Fruit fly (Drosophila melanogaster): Measurements from ENCODE around the gene Aladin.

Aladin gene

DNA sequence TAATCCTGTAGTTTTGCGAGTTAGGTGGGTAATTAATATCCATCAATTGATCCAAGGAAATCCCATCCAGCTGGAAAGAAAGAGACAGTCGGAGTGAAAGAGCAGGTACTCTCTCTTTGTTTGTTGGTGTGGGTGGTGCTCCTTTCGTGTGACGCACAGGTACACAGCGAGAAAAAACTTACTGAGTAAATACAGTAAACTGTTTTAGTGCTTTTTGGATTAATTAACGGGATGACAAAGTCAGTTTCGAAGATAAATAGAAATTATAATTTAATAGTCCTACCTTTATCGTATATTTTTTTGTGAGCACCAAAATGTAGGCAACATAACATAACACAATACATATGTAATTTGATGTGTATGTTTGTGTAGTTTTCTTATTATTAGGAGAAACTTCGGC is 25.2 kb upstream of the Aladin start (continued):
- TF ChIP-seq Ssrp (tag; optimal IDR thresholded peaks at IDR 0.05), result no peak
- no peak for TF ChIP-seq klu (GFP tag; IDR thresholded peaks at IDR 0.05)
- no peak for TF ChIP-seq Dref (GFP tag; IDR thresholded peaks at IDR 0.05)
- TF ChIP-seq CG33557 (GFP tag; optimal IDR thresholded peaks at IDR 0.05), result no peak
- no peak for TF ChIP-seq CkIIα-i1 (GFP tag; IDR thresholded peaks at IDR 0.05)
- peak; percentile 7 for TF ChIP-seq CG14710 (tag; optimal IDR thresholded peaks at IDR 0.05)
- TF ChIP-seq NfI (GFP tag; optimal IDR thresholded peaks at IDR 0.05), result no peak
- TF ChIP-seq vvl (GFP tag; IDR thresholded peaks at IDR 0.05), result peak; percentile 29; the same call in 1 of the 2 replicates
- peak; percentile 7 for TF ChIP-seq CG2116 (GFP tag; optimal IDR thresholded peaks at IDR 0.05)
- no peak for TF ChIP-seq Hmx (GFP tag; optimal IDR thresholded peaks at IDR 0.05)
- TF ChIP-seq cas (GFP tag; IDR thresholded peaks at IDR 0.05), result no peak
- peak; percentile 24 for TF ChIP-seq CG7839 (tag; optimal IDR thresholded peaks at IDR 0.05)
- peak in 1 of 3 experiments; percentile 39 for TF ChIP-seq lola (GFP tag; optimal IDR thresholded peaks at IDR 0.05)
- no peak for TF ChIP-seq ATbp (GFP tag; optimal IDR thresholded peaks at IDR 0.05)
- TF ChIP-seq Mad (GFP tag; optimal IDR thresholded peaks at IDR 0.05), result no peak
- no peak for TF ChIP-seq fd3F (GFP tag; optimal IDR thresholded peaks at IDR 0.05)
- TF ChIP-seq Six4 (GFP tag; optimal IDR thresholded peaks at IDR 0.05), result no peak
- 0 out of 2 replicates have a peak, but pooled peaks have one; percentile 25 for TF ChIP-seq Ptx1 (GFP tag; IDR thresholded peaks at IDR 0.05)
- TF ChIP-seq amos (GFP tag; IDR thresholded peaks at IDR 0.05; ENCODE audit: partially characterized antibody), result no peak
- TF ChIP-seq CG2712 (tag; optimal IDR thresholded peaks at IDR 0.05), result peak; percentile 55
- TF ChIP-seq zf30C (GFP tag; optimal IDR thresholded peaks at IDR 0.05), result peak; percentile 69
- no peak for TF ChIP-seq prd (optimal IDR thresholded peaks at IDR 0.05)
- TF ChIP-seq prd (GFP tag; IDR thresholded peaks at IDR 0.05), result peak; percentile 53; the same call in 2 of the 3 replicates
- TF ChIP-seq gro (GFP tag; optimal IDR thresholded peaks at IDR 0.05), result no peak
- TF ChIP-seq CG14441 (GFP tag; IDR thresholded peaks at IDR 0.05), result 0 out of 2 replicates have a peak, but pooled peaks have one; percentile 20
- peak; percentile 39; the same call in 1 of the 2 replicates for TF ChIP-seq Drgx (GFP tag; IDR thresholded peaks at IDR 0.05)
- peak; percentile 35 for TF ChIP-seq CG12391 (tag; optimal IDR thresholded peaks at IDR 0.05)
- TF ChIP-seq CG1233 (GFP tag; optimal IDR thresholded peaks at IDR 0.05), result no peak
- no peak for TF ChIP-seq CG30403 (GFP tag; optimal IDR thresholded peaks at IDR 0.05)
- TF ChIP-seq Chrac-16 (GFP tag; optimal IDR thresholded peaks at IDR 0.05), result peak; percentile 24
- no peak for TF ChIP-seq dmrt99B (tag; optimal IDR thresholded peaks at IDR 0.05)
- TF ChIP-seq CoRest (tag; optimal IDR thresholded peaks at IDR 0.05), result no peak
- TF ChIP-seq zen (tag; optimal IDR thresholded peaks at IDR 0.05), result peak; percentile 19
- TF ChIP-seq ara (GFP tag; IDR thresholded peaks at IDR 0.05), result peak; percentile 53; the same call in 1 of the 2 replicates
- TF ChIP-seq bsh (GFP tag; optimal IDR thresholded peaks at IDR 0.05), result peak in 1 of 2 experiments; percentile 46

DNA sequence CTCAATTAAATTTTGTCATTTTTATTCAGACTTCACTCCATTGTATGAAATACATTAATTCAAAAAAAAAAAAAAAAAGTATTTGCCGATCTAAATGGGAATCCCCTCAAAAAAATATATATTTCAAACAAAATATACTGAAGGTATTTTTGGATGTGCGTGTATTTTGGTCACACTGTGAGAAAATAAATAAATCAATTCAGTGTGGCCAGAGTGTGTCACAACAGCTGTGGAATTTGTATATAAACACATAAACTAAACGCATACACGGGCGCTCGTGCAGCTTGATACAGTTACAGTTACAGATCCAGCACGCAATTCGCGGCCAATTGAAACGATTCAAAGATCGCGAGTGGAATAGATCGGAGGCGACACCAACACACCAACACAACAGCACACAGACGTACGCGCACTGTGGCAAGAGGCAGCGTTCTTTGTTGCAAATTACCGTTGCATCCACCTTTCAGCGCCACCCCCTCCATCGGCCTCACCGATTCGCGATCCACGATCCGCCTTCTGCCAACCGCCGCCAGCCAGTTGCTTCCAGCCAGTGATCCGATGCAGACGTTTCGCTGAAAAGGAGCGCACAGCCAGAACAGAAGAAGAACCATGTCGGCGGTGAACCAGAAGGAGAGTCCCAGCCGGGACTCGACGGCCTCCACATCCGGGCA is 22.9 kb upstream of the Aladin start, which contains the start of gene CG17754:
Gene CG17754 (plus strand): TSS at position 260 of the 671 bp plus-strand sequence.
- no peak for TF ChIP-seq dm (GFP tag; optimal IDR thresholded peaks at IDR 0.05)
- TF ChIP-seq nom (GFP tag; optimal IDR thresholded peaks at IDR 0.05), result peak; percentile 48
- peak; percentile 8 for TF ChIP-seq CG1603 (tag; optimal IDR thresholded peaks at IDR 0.05)
- TF ChIP-seq CHES-1-like (GFP tag; optimal IDR thresholded peaks at IDR 0.05), result peak; percentile 0
- TF ChIP-seq CG17829 (tag; optimal IDR thresholded peaks at IDR 0.05), result peak; percentile 0
- no peak for TF ChIP-seq Awh (GFP tag; IDR thresholded peaks at IDR 0.05)
- TF ChIP-seq D19B (GFP tag; optimal IDR thresholded peaks at IDR 0.05), result no peak
- peak; percentile 47 for TF ChIP-seq CG14710 (tag; optimal IDR thresholded peaks at IDR 0.05)
- TF ChIP-seq HLH54F (GFP tag; optimal IDR thresholded peaks at IDR 0.05), result no peak
- peak; percentile 44 for TF ChIP-seq CG17359 (tag; optimal IDR thresholded peaks at IDR 0.05)
- peak; percentile 16 for TF ChIP-seq CG4617 (GFP tag; optimal IDR thresholded peaks at IDR 0.05; ENCODE audit: borderline replicate concordance)
- TF ChIP-seq gfzf (GFP tag; optimal IDR thresholded peaks at IDR 0.05), result peak; percentile 82
- peak; percentile 17 for TF ChIP-seq CG30020 (tag; optimal IDR thresholded peaks at IDR 0.05)
- no peak for TF ChIP-seq Doc2 (GFP tag; IDR thresholded peaks at IDR 0.05)
- TF ChIP-seq CG3847 (GFP tag; IDR thresholded peaks at IDR 0.05), result peak; percentile 38
- TF ChIP-seq pzg (GFP tag; optimal IDR thresholded peaks at IDR 0.05), result peak; percentile 61
- TF ChIP-seq H2.0 (GFP tag; IDR thresholded peaks at IDR 0.05), result no peak
